Worm (Caenorhabditis elegans) whole organism, mixed stage, embryonic: Measurements from ENCODE around the gene F41G3.18.

Source experiments
- M03D4.4 ChIP-seq: sonication (generic microtip); optimal IDR thresholded peaks from 2 replicates; lab custom pipeline; 2017; ENCODE audit warnings: mild to moderate bottlenecking, missing genetic modification characterization, missing compliant biosample characterization
- bed-3 ChIP-seq: fragments of 200-800 bp; sonication (Bioruptor generic); optimal IDR thresholded peaks from 3 replicates; lab custom pipeline; 2018; ENCODE audit warnings: mild to moderate bottlenecking, missing genetic modification characterization, moderate library complexity, missing compliant biosample characterization
- blmp-1 ChIP-seq: fragments of 150-350 bp; optimal IDR thresholded peaks from 2 replicates; lab custom pipeline; 2014; ENCODE audit warnings: missing biosample characterization, missing genetic modification characterization
- ceh-39 ChIP-seq: fragments of 150-350 bp; optimal IDR thresholded peaks from 2 replicates; lab custom pipeline; 2014; ENCODE audit warnings: missing biosample characterization, missing genetic modification characterization
- ceh-83 ChIP-seq: fragments of 200-800 bp; sonication (Bioruptor generic); optimal IDR thresholded peaks from 2 replicates; lab custom pipeline; 2018; ENCODE audit warnings: mild to moderate bottlenecking, missing genetic modification characterization, missing compliant biosample characterization
- ces-1 ChIP-seq: fragments of 150-350 bp; optimal IDR thresholded peaks from 2 replicates; lab custom pipeline; 2014; ENCODE audit warnings: missing biosample characterization, missing genetic modification reagents, missing genetic modification characterization
- cnd-1 ChIP-seq: fragments of 200-800 bp; sonication (Bioruptor generic); optimal IDR thresholded peaks from 2 replicates; lab custom pipeline; 2018; ENCODE audit warnings: mild to moderate bottlenecking, missing genetic modification characterization, missing compliant biosample characterization
- drap-1 ChIP-seq: fragments of 200-800 bp; sonication (Bioruptor generic); optimal IDR thresholded peaks from 3 replicates; lab custom pipeline; 2018; ENCODE audit warnings: mild to moderate bottlenecking, missing genetic modification characterization, missing compliant biosample characterization
- elt-3 ChIP-seq: fragments of 150-350 bp; optimal IDR thresholded peaks from 2 replicates; lab custom pipeline; 2014; ENCODE audit warnings: missing biosample characterization, missing genetic modification characterization
- flh-1 ChIP-seq: fragments of 200-800 bp; sonication (Bioruptor generic); optimal IDR thresholded peaks from 2 replicates; lab custom pipeline; 2018; ENCODE audit warnings: mild to moderate bottlenecking, missing genetic modification characterization, moderate library complexity, missing compliant biosample characterization
- hlh-1 ChIP-seq: fragments of 150-350 bp; optimal IDR thresholded peaks from 2 replicates; lab custom pipeline; 2014; ENCODE audit warnings: missing biosample characterization, missing genetic modification reagents, missing genetic modification characterization
- lin-13 ChIP-seq: fragments of 150-350 bp; optimal IDR thresholded peaks from 2 replicates; lab custom pipeline; 2014; ENCODE audit warnings: missing biosample characterization, missing genetic modification characterization
- lin-32 ChIP-seq: fragments of 200-800 bp; sonication (Bioruptor generic); optimal IDR thresholded peaks from 2 replicates; lab custom pipeline; 2018; ENCODE audit warnings: mild to moderate bottlenecking, missing genetic modification characterization, missing compliant biosample characterization
- lsy-2 ChIP-seq: fragments of 150-350 bp; optimal IDR thresholded peaks from 2 replicates; lab custom pipeline; 2014; ENCODE audit warnings: missing biosample characterization, missing genetic modification characterization
- mab-5 ChIP-seq: fragments of 150-350 bp; optimal IDR thresholded peaks from 2 replicates; lab custom pipeline; 2014; ENCODE audit warnings: missing biosample characterization, missing genetic modification characterization
- mep-1 ChIP-seq: fragments of 150-350 bp; optimal IDR thresholded peaks from 2 replicates; lab custom pipeline; 2017; ENCODE audit warnings: missing biosample characterization, missing genetic modification reagents, missing genetic modification characterization, inconsistent platforms
- mls-2 ChIP-seq: sonication (generic microtip); optimal IDR thresholded peaks from 2 replicates; lab custom pipeline; 2016; ENCODE audit warnings: mild to moderate bottlenecking, missing genetic modification characterization, moderate library complexity, missing compliant biosample characterization
- nhr-12 ChIP-seq: fragments of 150-350 bp; optimal IDR thresholded peaks from 2 replicates; lab custom pipeline; 2014; ENCODE audit warnings: missing biosample characterization, missing genetic modification characterization
- nhr-237 ChIP-seq: fragments of 150-350 bp; optimal IDR thresholded peaks from 2 replicates; lab custom pipeline; 2014; ENCODE audit warnings: missing biosample characterization, missing genetic modification characterization
- nhr-28 ChIP-seq: fragments of 150-350 bp; optimal IDR thresholded peaks from 2 replicates; lab custom pipeline; 2014; ENCODE audit warnings: missing biosample characterization, missing genetic modification characterization
- sem-2 ChIP-seq: fragments of 200-800 bp; sonication (Bioruptor generic); optimal IDR thresholded peaks from 2 replicates; lab custom pipeline; 2018; ENCODE audit warnings: mild to moderate bottlenecking, missing genetic modification characterization, missing compliant biosample characterization
- snpc-4 ChIP-seq: fragments of 150-350 bp; optimal IDR thresholded peaks from 2 replicates; lab custom pipeline; 2014; ENCODE audit warnings: missing biosample characterization, missing genetic modification characterization
- sptf-1 ChIP-seq: sonication (generic microtip); optimal IDR thresholded peaks from 2 replicates; lab custom pipeline; 2017; ENCODE audit warnings: mild to moderate bottlenecking, missing genetic modification characterization, moderate library complexity, missing compliant biosample characterization
- tbx-8 ChIP-seq: fragments of 200-800 bp; sonication (Bioruptor generic); optimal IDR thresholded peaks from 2 replicates; lab custom pipeline; 2018; ENCODE audit warnings: mild to moderate bottlenecking, missing genetic modification characterization, moderate library complexity, missing compliant biosample characterization
- unc-120 ChIP-seq: sonication (generic microtip); optimal IDR thresholded peaks from 2 replicates; lab custom pipeline; 2017; ENCODE audit warnings: missing genetic modification characterization, missing compliant biosample characterization; ENCODE audit not compliant: poor library complexity, severe bottlenecking
- unc-39 ChIP-seq: fragments of 150-350 bp; optimal IDR thresholded peaks from 2 replicates; lab custom pipeline; 2014; ENCODE audit warnings: missing biosample characterization, missing genetic modification characterization
- unc-62 ChIP-seq: fragments of 150-350 bp; optimal IDR thresholded peaks from 2 replicates; lab custom pipeline; 2014; ENCODE audit warnings: missing biosample characterization, missing genetic modification reagents, missing genetic modification characterization
- zip-8 ChIP-seq: fragments of 150-350 bp; optimal IDR thresholded peaks from 2 replicates; lab custom pipeline; 2014; ENCODE audit warnings: missing biosample characterization, missing genetic modification characterization
- ztf-11 ChIP-seq: fragments of 150-350 bp; optimal IDR thresholded peaks from 2 replicates; lab custom pipeline; 2014; ENCODE audit warnings: missing biosample characterization, missing genetic modification characterization

Gene F41G3.18

ce11 chrII:6750929-6751328 is 17.2 kb upstream of the F41G3.18 start, which contains the start of gene F41G3.20:
F41G3.20 (minus strand) TSS chrII:6751029.
- TF ChIP-seq mab-5 (tag; lab: Kevin White, UChicago) (no peak), cnd-1 (tag; lab: Kevin White, UChicago) (no peak), nhr-237 (tag; lab: Kevin White, UChicago) (no peak), ces-1 (GFP tag; lab: Kevin White, UChicago) (no peak)

DNA sequence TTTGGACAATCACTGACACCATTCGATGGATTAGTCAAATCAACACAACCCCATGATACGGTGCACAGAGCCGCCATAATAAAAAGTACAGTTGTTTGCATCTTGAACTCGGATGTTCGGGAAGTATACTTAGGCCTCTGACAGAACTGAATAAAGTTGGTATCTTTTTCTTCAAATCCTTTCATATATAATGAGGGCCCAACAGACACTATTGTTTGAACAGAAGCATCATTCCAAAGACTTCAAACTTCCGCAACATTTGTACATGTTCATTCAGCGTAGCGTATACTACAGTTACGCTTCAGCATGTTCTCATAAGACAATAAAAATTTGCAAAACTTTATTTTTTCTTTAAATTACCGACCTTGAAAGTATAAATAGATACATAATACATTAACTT is 16.1 kb upstream of the F41G3.18 start, which contains the start of gene F41G3.19:
TSS of gene F41G3.19 (minus strand) at position 101 of the 400 bp plus-strand sequence.
- no peak for TF ChIP-seq flh-1 (GFP tag; lab: Kevin White, UChicago)
- no peak for TF ChIP-seq nhr-28 (tag; lab: Kevin White, UChicago)
- TF ChIP-seq sptf-1 = no peak
- no peak for TF ChIP-seq mab-5 (tag; lab: Kevin White, UChicago)
- no peak for TF ChIP-seq bed-3
- TF ChIP-seq sem-2 (GFP tag; lab: Kevin White, UChicago) = no peak
- no peak for TF ChIP-seq snpc-4 (tag; lab: Kevin White, UChicago)
- no peak for TF ChIP-seq elt-3
- no peak for TF ChIP-seq unc-120 (tag; lab: Kevin White, UChicago)
- no peak for TF ChIP-seq blmp-1 (tag; lab: Kevin White, UChicago)
- no peak for TF ChIP-seq drap-1
- no peak for TF ChIP-seq mls-2 (tag; lab: Kevin White, UChicago)
- TF ChIP-seq mep-1 (tag; lab: Kevin White, UChicago) = no peak
- no peak for TF ChIP-seq hlh-1
- no peak for TF ChIP-seq lin-13 (tag; lab: Kevin White, UChicago)
- TF ChIP-seq unc-39 (tag; lab: Kevin White, UChicago) = no peak

ce11 chrII:6752850-6753249 is 15.3 kb upstream of the F41G3.18 start, which contains the start of gene F41G3.21:
F41G3.21 (minus strand) TSS chrII:6752950.
- no peak for TF ChIP-seq ceh-39 (tag; lab: Kevin White, UChicago)
- no peak for TF ChIP-seq hlh-1
- TF ChIP-seq bed-3 = no peak

DNA sequence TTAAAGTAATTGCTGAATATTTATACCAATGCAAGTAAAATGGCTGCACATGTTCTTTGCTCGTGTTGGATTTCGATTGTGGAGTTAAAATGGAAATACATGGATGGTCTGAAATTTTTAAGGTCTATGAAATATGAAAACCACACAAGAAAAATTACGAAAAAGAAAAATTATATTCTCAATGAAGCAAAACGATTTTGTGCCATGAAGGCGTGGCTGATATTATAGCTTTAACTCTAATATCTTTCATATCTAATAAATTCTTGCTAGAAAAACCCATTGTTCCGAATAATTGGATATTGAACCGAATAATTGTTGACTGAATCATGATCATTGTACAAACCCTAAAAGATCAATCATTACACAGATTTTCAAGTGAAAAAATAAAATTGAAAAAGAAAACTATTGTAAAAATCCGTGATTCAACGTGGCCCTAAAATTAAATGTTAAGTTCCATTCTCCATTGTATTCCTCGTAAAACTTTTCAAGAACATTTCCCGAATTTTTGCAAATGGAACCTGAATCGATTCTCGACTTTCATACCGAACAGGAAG is 13.4 kb upstream of the F41G3.18 start, which contains the start of the genes srx-95 and fis-1:
TSS of gene srx-95 (minus strand) at position 101 of the 554 bp plus-strand sequence.
TSS of gene fis-1 (plus strand) at position 504 of the 554 bp plus-strand sequence.
- TF ChIP-seq M03D4.4 (tag; lab: Kevin White, UChicago) = no peak
- no peak for TF ChIP-seq unc-39 (tag; lab: Kevin White, UChicago)
- no peak for TF ChIP-seq ceh-83
- TF ChIP-seq snpc-4 (tag; lab: Kevin White, UChicago) = no peak
- no peak for TF ChIP-seq unc-62 (GFP tag; lab: Kevin White, UChicago)
- no peak for TF ChIP-seq ces-1 (GFP tag; lab: Kevin White, UChicago)
- TF ChIP-seq ceh-39 (tag; lab: Kevin White, UChicago) = no peak
- TF ChIP-seq zip-8 (tag; lab: Kevin White, UChicago) = no peak
- TF ChIP-seq tbx-8 (GFP tag; lab: Kevin White, UChicago) = no peak
- TF ChIP-seq nhr-12 (tag; lab: Kevin White, UChicago) = no peak
- no peak for TF ChIP-seq sem-2 (GFP tag; lab: Kevin White, UChicago)
- no peak for TF ChIP-seq lin-32
- TF ChIP-seq blmp-1 (tag; lab: Kevin White, UChicago) = no peak
- no peak for TF ChIP-seq flh-1 (GFP tag; lab: Kevin White, UChicago)
- no peak for TF ChIP-seq elt-3
- no peak for TF ChIP-seq nhr-237 (tag; lab: Kevin White, UChicago)
- no peak for TF ChIP-seq sptf-1

DNA sequence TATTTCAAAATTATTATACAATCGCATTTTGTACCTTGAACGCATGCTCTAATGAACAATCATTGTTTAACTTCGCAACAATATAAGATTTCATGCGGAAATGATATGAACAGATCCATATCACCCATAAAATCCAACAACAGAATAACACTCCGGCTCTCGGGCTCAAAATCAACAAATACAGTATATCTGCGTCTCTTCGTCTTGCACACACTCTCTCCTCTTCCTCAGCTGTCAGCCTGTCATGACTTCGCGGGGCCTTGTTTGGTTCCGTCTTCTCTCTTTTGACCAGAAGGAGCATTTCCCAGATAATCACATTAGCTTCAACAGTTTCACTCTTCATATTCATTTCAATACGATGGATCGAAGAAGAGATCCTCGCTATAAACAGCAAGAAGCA is 11.9 kb upstream of the F41G3.18 start, which contains the start of gene F41G3.3:
TSS of gene F41G3.3 (plus strand) at position 301 of the 400 bp plus-strand sequence.
- TF ChIP-seq unc-120 (tag; lab: Kevin White, UChicago) (no peak), M03D4.4 (tag; lab: Kevin White, UChicago) (no peak), ces-1 (GFP tag; lab: Kevin White, UChicago) (no peak), tbx-8 (GFP tag; lab: Kevin White, UChicago) (no peak), sptf-1 (no peak), hlh-1 (no peak)

- TF ChIP-seq ceh-39 (tag; lab: Kevin White, UChicago) (no peak), mep-1 (tag; lab: Kevin White, UChicago) (no peak), ces-1 (GFP tag; lab: Kevin White, UChicago) (no peak), sptf-1 (no peak), lsy-2 (no peak), nhr-237 (tag; lab: Kevin White, UChicago) (no peak), nhr-12 (tag; lab: Kevin White, UChicago) (no peak), sem-2 (GFP tag; lab: Kevin White, UChicago) (no peak), mab-5 (tag; lab: Kevin White, UChicago) (no peak), lin-32 (no peak), elt-3 (no peak), ztf-11 (tag; lab: Kevin White, UChicago) (no peak), zip-8 (tag; lab: Kevin White, UChicago) (no peak), hlh-1 (no peak)
Observed at ce11 chrII:6764734-6765133, 3.4 kb upstream of the F41G3.18 start, which contains the start of gene nlp-50. nlp-50 (plus strand) TSS chrII:6765034.
